Fruit fly (Drosophila melanogaster) whole organism, embryonic: ENCODE data around the gene CG9676.

ENCODE experiments used
- Abd-B ChIP-seq: fragments of 200-800 bp; sonication (Bioruptor generic); optimal IDR thresholded peaks from 2 replicates; lab custom pipeline; 2018; ENCODE audit warnings: missing biosample characterization, mild to moderate bottlenecking, missing genetic modification characterization, moderate library complexity
- B-H1 ChIP-seq: fragments of 200-800 bp; sonication (Bioruptor generic); IDR thresholded peaks from 3 replicates; pipeline ENCODE4 v1.3.6; 2022; ENCODE audit warnings: missing biosample characterization, missing genetic modification characterization
- BEAF-32 ChIP-seq: fragments of 200-800 bp; sonication (Bioruptor generic); optimal IDR thresholded peaks from 3 replicates; lab custom pipeline; 2017; ENCODE audit warnings: missing biosample characterization, missing genetic modification characterization, mild to moderate bottlenecking, moderate library complexity, missing genetic modification reagents
- C15 ChIP-seq: fragments of 200-800 bp; sonication (Bioruptor generic); IDR thresholded peaks from 3 replicates; pipeline ENCODE4 v1.3.6; 2022; ENCODE audit warnings: missing biosample characterization, missing genetic modification characterization
- CG10147 ChIP-seq: fragments of 200-800 bp; sonication (Bioruptor generic); optimal IDR thresholded peaks from 2 replicates; lab custom pipeline; 2019; ENCODE audit warnings: missing biosample characterization, mild to moderate bottlenecking, missing genetic modification characterization, moderate library complexity
- CG10462 ChIP-seq: fragments of 200-800 bp; sonication (Bioruptor generic); optimal IDR thresholded peaks from 2 replicates; lab custom pipeline; 2016; ENCODE audit warnings: missing biosample characterization, missing genetic modification characterization
- CG11560 ChIP-seq: fragments of 200-800 bp; sonication (Bioruptor generic); IDR thresholded peaks from 3 replicates; pipeline ENCODE4 v1.3.6; 2022; ENCODE audit warnings: missing biosample characterization, missing genetic modification characterization
- CG12236 ChIP-seq: fragments of 200-800 bp; sonication (Bioruptor generic); optimal IDR thresholded peaks from 2 replicates; lab custom pipeline; 2016; ENCODE audit warnings: missing biosample characterization, missing genetic modification characterization
- CG14710 ChIP-seq: fragments of 200-800 bp; sonication (Bioruptor generic); optimal IDR thresholded peaks from 3 replicates; lab custom pipeline; 2019; ENCODE audit warnings: missing biosample characterization, mild to moderate bottlenecking, missing genetic modification characterization, moderate library complexity
- CG15073 ChIP-seq: fragments of 200-800 bp; sonication (Bioruptor generic); optimal IDR thresholded peaks from 2 replicates; lab custom pipeline; 2016; ENCODE audit warnings: missing biosample characterization, missing genetic modification characterization
- CG15269 ChIP-seq: fragments of 200-800 bp; sonication (Bioruptor generic); optimal IDR thresholded peaks from 2 replicates; lab custom pipeline; 2018; ENCODE audit warnings: missing biosample characterization, mild to moderate bottlenecking, missing genetic modification characterization, moderate library complexity
- CG15601 ChIP-seq: fragments of 200-800 bp; sonication (Bioruptor generic); optimal IDR thresholded peaks from 3 replicates; lab custom pipeline; 2019; ENCODE audit warnings: missing biosample characterization, mild to moderate bottlenecking, missing genetic modification characterization, moderate library complexity
- CG17186 ChIP-seq: fragments of 200-800 bp; sonication (Bioruptor generic); optimal IDR thresholded peaks from 3 replicates; lab custom pipeline; 2017; ENCODE audit warnings: missing biosample characterization, missing genetic modification reagents, missing genetic modification characterization
- CG17802 ChIP-seq: fragments of 200-800 bp; sonication (Bioruptor generic); optimal IDR thresholded peaks from 2 replicates; lab custom pipeline; 2018; ENCODE audit warnings: missing biosample characterization, mild to moderate bottlenecking, missing genetic modification characterization, moderate library complexity
- CG2202 ChIP-seq: fragments of 200-800 bp; sonication (Bioruptor generic); optimal IDR thresholded peaks from 2 replicates; lab custom pipeline; 2018; ENCODE audit warnings: missing biosample characterization, mild to moderate bottlenecking, missing genetic modification characterization
- CG30020 ChIP-seq: fragments of 200-800 bp; optimal IDR thresholded peaks from 2 replicates; lab custom pipeline; 2019; ENCODE audit warnings: missing biosample characterization, mild to moderate bottlenecking, missing genetic modification characterization, moderate library complexity
- CG34224 ChIP-seq: fragments of 200-800 bp; sonication (Bioruptor generic); IDR thresholded peaks from 3 replicates; pipeline ENCODE4 v1.3.6; 2022; ENCODE audit warnings: missing biosample characterization, missing genetic modification characterization; ENCODE audit not compliant: partially characterized antibody
- CG6654 ChIP-seq: fragments of 200-800 bp; sonication (Bioruptor generic); optimal IDR thresholded peaks from 2 replicates; lab custom pipeline; 2017; ENCODE audit warnings: missing biosample characterization, mild to moderate bottlenecking, missing genetic modification characterization
- CG6683 ChIP-seq: fragments of 200-800 bp; sonication (Bioruptor generic); optimal IDR thresholded peaks from 2 replicates; lab custom pipeline; 2017; ENCODE audit warnings: missing biosample characterization, mild to moderate bottlenecking, missing genetic modification characterization, missing genetic modification reagents
- CG6765 ChIP-seq: fragments of 200-800 bp; sonication (Bioruptor generic); optimal IDR thresholded peaks from 3 replicates; lab custom pipeline; 2017; ENCODE audit warnings: missing biosample characterization, mild to moderate bottlenecking, missing genetic modification characterization
- CG8944 ChIP-seq: fragments of 200-800 bp; sonication (Bioruptor generic); optimal IDR thresholded peaks from 3 replicates; lab custom pipeline; 2016; ENCODE audit warnings: missing biosample characterization, missing genetic modification characterization
- CG9437 ChIP-seq: fragments of 200-800 bp; sonication (Bioruptor generic); optimal IDR thresholded peaks from 2 replicates; lab custom pipeline; 2018; ENCODE audit warnings: missing biosample characterization, mild to moderate bottlenecking, missing genetic modification characterization
- D ChIP-seq, 2 experiments: fragments of 200-800 bp in 1 of 2; fragments of >200 bp in 1 of 2; sonication (Bioruptor generic) in 1 of 2; optimal IDR thresholded peaks; 2 replicates in 1 of 2; 3 replicates in 1 of 2; lab custom pipeline; 2017; ENCODE audit warnings: mild to moderate bottlenecking in 1 of 2, missing biosample characterization in 1 of 2, missing genetic modification characterization in 1 of 2, missing genetic modification reagents in 1 of 2
- Dip2 ChIP-seq: fragments of 200-800 bp; sonication (Bioruptor generic); IDR thresholded peaks from 2 replicates; pipeline ENCODE4 v1.3.6; 2022; ENCODE audit warnings: missing biosample characterization, missing genetic modification characterization
- E2f1 ChIP-seq: fragments of 200-800 bp; sonication (Bioruptor generic); IDR thresholded peaks from 2 replicates; pipeline ENCODE4 v1.3.6; 2022; ENCODE audit warnings: missing biosample characterization, missing genetic modification characterization
- H15 ChIP-seq: fragments of 200-800 bp; sonication (Bioruptor generic); IDR thresholded peaks from 3 replicates; pipeline ENCODE4 v1.3.6; 2022; ENCODE audit warnings: missing biosample characterization, missing genetic modification characterization
- HLH3B ChIP-seq: fragments of 200-800 bp; sonication (Bioruptor generic); IDR thresholded peaks from 2 replicates; pipeline ENCODE4 v1.3.6; 2022; ENCODE audit warnings: missing biosample characterization, missing genetic modification characterization
- HLHmδ ChIP-seq: fragments of 200-800 bp; sonication (Bioruptor generic); optimal IDR thresholded peaks from 2 replicates; lab custom pipeline; 2018; ENCODE audit warnings: missing biosample characterization, mild to moderate bottlenecking, missing genetic modification characterization, moderate library complexity
- HmgD ChIP-seq: fragments of 200-800 bp; sonication (Bioruptor generic); optimal IDR thresholded peaks from 3 replicates; lab custom pipeline; 2016; ENCODE audit warnings: missing biosample characterization, missing genetic modification characterization
- Hr78 ChIP-seq, 2 experiments: fragments of 200-800 bp in 1 of 2; fragments of >200 bp in 1 of 2; sonication (Bioruptor generic) in 1 of 2; optimal IDR thresholded peaks; 2 replicates each; lab custom pipeline; 2017 to 2019; ENCODE audit warnings: missing biosample characterization in 2 of 2, missing genetic modification characterization in 2 of 2, mild to moderate bottlenecking in 1 of 2, moderate library complexity in 1 of 2
- Hsf ChIP-seq: fragments of 200-800 bp; sonication (Bioruptor generic); optimal IDR thresholded peaks from 3 replicates; lab custom pipeline; 2016; ENCODE audit warnings: missing biosample characterization, missing genetic modification characterization
- Lhr ChIP-seq: fragments of 200-800 bp; sonication (Bioruptor generic); optimal IDR thresholded peaks from 3 replicates; lab custom pipeline; 2017; ENCODE audit warnings: mild to moderate bottlenecking, missing biosample characterization, missing genetic modification reagents, missing genetic modification characterization
- Mad ChIP-seq: fragments of 200-800 bp; sonication (Bioruptor generic); optimal IDR thresholded peaks from 2 replicates; lab custom pipeline; 2016; ENCODE audit warnings: missing biosample characterization, missing genetic modification characterization
- NC2α ChIP-seq: fragments of 200-800 bp; sonication (Bioruptor generic); optimal IDR thresholded peaks from 2 replicates; lab custom pipeline; 2016; ENCODE audit warnings: missing biosample characterization, missing genetic modification characterization
- Neu2 ChIP-seq: fragments of 200-800 bp; sonication (Bioruptor generic); optimal IDR thresholded peaks from 3 replicates; lab custom pipeline; 2016; ENCODE audit warnings: missing biosample characterization, missing genetic modification characterization, borderline replicate concordance
- Oaz ChIP-seq: fragments of 200-800 bp; sonication (Bioruptor generic); IDR thresholded peaks from 2 replicates; pipeline ENCODE4 v1.3.6; 2022; ENCODE audit warnings: missing biosample characterization, missing genetic modification characterization
- Sox100B ChIP-seq: fragments of 200-800 bp; sonication (Bioruptor generic); optimal IDR thresholded peaks from 3 replicates; lab custom pipeline; 2018; ENCODE audit warnings: missing biosample characterization, mild to moderate bottlenecking, missing genetic modification characterization
- croc ChIP-seq: fragments of 200-800 bp; sonication (Bioruptor generic); conservative IDR thresholded peaks from 3 replicates; pipeline ENCODE4 v1.3.6; 2022; ENCODE audit warnings: missing biosample characterization, missing genetic modification characterization
- gce ChIP-seq: fragments of 200-800 bp; sonication (Bioruptor generic); IDR thresholded peaks from 3 replicates; pipeline ENCODE4 v1.3.6; 2022; ENCODE audit warnings: missing biosample characterization, missing genetic modification characterization
- gfzf ChIP-seq: fragments of 200-800 bp; sonication (Bioruptor generic); optimal IDR thresholded peaks from 2 replicates; lab custom pipeline; 2016; ENCODE audit warnings: missing biosample characterization, mild to moderate bottlenecking, missing genetic modification characterization, moderate library complexity
- hbn ChIP-seq: fragments of 200-800 bp; sonication (Bioruptor generic); IDR thresholded peaks from 2 replicates; pipeline ENCODE4 v1.3.6; 2022; ENCODE audit warnings: missing biosample characterization, missing genetic modification characterization; ENCODE audit not compliant: partially characterized antibody
- knrl ChIP-seq: fragments of 200-800 bp; sonication (Bioruptor generic); IDR thresholded peaks from 3 replicates; pipeline ENCODE4 v1.3.6; 2022; ENCODE audit warnings: missing biosample characterization, missing genetic modification characterization; ENCODE audit not compliant: partially characterized antibody
- pita ChIP-seq: fragments of 200-800 bp; sonication (Bioruptor generic); optimal IDR thresholded peaks from 2 replicates; lab custom pipeline; 2017; ENCODE audit warnings: missing biosample characterization, mild to moderate bottlenecking, missing genetic modification characterization
- repo ChIP-seq: fragments of 200-800 bp; sonication (Bioruptor generic); optimal IDR thresholded peaks from 2 replicates; lab custom pipeline; 2016; ENCODE audit warnings: missing biosample characterization, missing genetic modification characterization
- rib ChIP-seq: fragments of 200-800 bp; sonication (Bioruptor generic); IDR thresholded peaks from 2 replicates; pipeline ENCODE4 v1.3.6; 2022; ENCODE audit warnings: missing biosample characterization, missing genetic modification characterization
- sens ChIP-seq: fragments of 200-800 bp; sonication (Bioruptor generic); peaks from one replicate; lab custom pipeline; 2016; ENCODE audit warnings: missing biosample characterization, missing genetic modification characterization
- stc ChIP-seq: fragments of 200-800 bp; sonication (Bioruptor generic); IDR thresholded peaks from 2 replicates; pipeline ENCODE4 v1.3.6; 2022; ENCODE audit warnings: missing biosample characterization, missing genetic modification characterization
- tgo ChIP-seq: fragments of 200-800 bp; sonication (Bioruptor generic); IDR thresholded peaks from 3 replicates; pipeline ENCODE4 v1.3.6; 2022; ENCODE audit warnings: missing biosample characterization, missing genetic modification characterization
- trem ChIP-seq: fragments of 200-800 bp; optimal IDR thresholded peaks from 3 replicates; lab custom pipeline; 2019; ENCODE audit warnings: missing biosample characterization, mild to moderate bottlenecking, missing genetic modification characterization, moderate library complexity
- vfl ChIP-seq: fragments of 200-800 bp; sonication (Bioruptor generic); optimal IDR thresholded peaks from 2 replicates; lab custom pipeline; 2016; ENCODE audit warnings: missing biosample characterization, missing genetic modification characterization

The CG9676 gene

dm6 chrX:16654931-16655409 is 45.0 kb downstream of the CG9676 start, which contains the start of the genes Nemp and r (continued):
- TF ChIP-seq CG6683 (GFP tag; lab: Kevin White, UChicago) = no peak
- no peak for TF ChIP-seq Dip2 (GFP tag; lab: Robert Waterston, UW)
- TF ChIP-seq gfzf (GFP tag; lab: Kevin White, UChicago) = peak; percentile 82
- peak; percentile 77 for TF ChIP-seq CG15601 (tag; lab: Kevin White, UChicago)
- peak; percentile 91 for TF ChIP-seq CG11560
- TF ChIP-seq CG34224 (GFP tag; lab: Robert Waterston, UW) = 0 out of 3 replicates have a peak, but pooled peaks have one; percentile 19
- no peak for TF ChIP-seq CG2202 (tag; lab: Kevin White, UChicago)
- TF ChIP-seq stc = no peak
- TF ChIP-seq CG6654 = no peak
- peak; percentile 47 for TF ChIP-seq Abd-B (GFP tag; lab: Kevin White, UChicago)
- no peak for TF ChIP-seq NC2α (GFP tag; lab: Kevin White, UChicago)
- peak; percentile 78 for TF ChIP-seq knrl (GFP tag; lab: Robert Waterston, UW)
- TF ChIP-seq Mad (GFP tag; lab: Kevin White, UChicago) = no peak
- no peak for TF ChIP-seq CG15269 (tag; lab: Kevin White, UChicago)
- TF ChIP-seq vfl (GFP tag; lab: Kevin White, UChicago) = no peak
- no peak for TF ChIP-seq B-H1 (GFP tag; lab: Robert Waterston, UW)
- TF ChIP-seq croc (GFP tag; lab: Robert Waterston, UW) = no peak
- peak; percentile 24 for TF ChIP-seq trem
- TF ChIP-seq CG17802 (tag; lab: Kevin White, UChicago) = no peak
- TF ChIP-seq Hr78 (GFP tag; optimal IDR thresholded peaks at IDR 0.05; lab: Kevin White, UChicago) = no peak
- TF ChIP-seq D (optimal IDR thresholded peaks at IDR 0.05; lab: Kevin White, UChicago) = no peak
- TF ChIP-seq D (GFP tag; optimal IDR thresholded peaks at IDR 0.05; lab: Kevin White, UChicago) = no peak
- TF ChIP-seq CG17186 (GFP tag; lab: Kevin White, UChicago) = peak; percentile 28
- TF ChIP-seq CG10462 (GFP tag; lab: Kevin White, UChicago) = no peak
- TF ChIP-seq Sox100B (GFP tag; lab: Kevin White, UChicago) = no peak
- peak; percentile 71 for TF ChIP-seq CG14710 (tag; lab: Kevin White, UChicago)
- no peak for TF ChIP-seq CG15073 (GFP tag; lab: Kevin White, UChicago)
- TF ChIP-seq C15 = no peak
- TF ChIP-seq HLH3B (GFP tag; lab: Robert Waterston, UW) = no peak
- peak; percentile 54 for TF ChIP-seq sens (GFP tag; lab: Kevin White, UChicago)
- no peak for TF ChIP-seq HmgD (GFP tag; lab: Kevin White, UChicago)
- no peak for TF ChIP-seq E2f1 (GFP tag; lab: Robert Waterston, UW)
- no peak for TF ChIP-seq CG30020 (tag; lab: Kevin White, UChicago)
- peak; percentile 80 for TF ChIP-seq Lhr
- no peak for TF ChIP-seq HLHmδ
- TF ChIP-seq pita (GFP tag; lab: Kevin White, UChicago) = peak; percentile 84
- no peak for TF ChIP-seq tgo (GFP tag; lab: Robert Waterston, UW)
- no peak for TF ChIP-seq CG10147 (GFP tag; lab: Kevin White, UChicago)
- TF ChIP-seq Hsf (GFP tag; lab: Kevin White, UChicago) = no peak
- peak; percentile 65 for TF ChIP-seq hbn (GFP tag; lab: Robert Waterston, UW)
- TF ChIP-seq CG12236 (GFP tag; lab: Kevin White, UChicago) = no peak
- peak; percentile 100 for TF ChIP-seq CG9437 (GFP tag; lab: Kevin White, UChicago)
- TF ChIP-seq CG6765 (GFP tag; lab: Kevin White, UChicago) = no peak
- no peak for TF ChIP-seq rib (GFP tag; lab: Robert Waterston, UW)
- no peak for TF ChIP-seq Oaz
- no peak for TF ChIP-seq repo
- no peak for TF ChIP-seq gce (GFP tag; lab: Robert Waterston, UW)
- TF ChIP-seq H15 (GFP tag; lab: Robert Waterston, UW) = no peak
- peak; percentile 89 for TF ChIP-seq BEAF-32 (GFP tag; lab: Kevin White, UChicago)
- TF ChIP-seq Neu2 = no peak
- TF ChIP-seq CG8944 (GFP tag; lab: Kevin White, UChicago) = no peak
